Worm (Caenorhabditis elegans): ENCODE data around the gene ZK822.10.

The ZK822.10 gene

DNA sequence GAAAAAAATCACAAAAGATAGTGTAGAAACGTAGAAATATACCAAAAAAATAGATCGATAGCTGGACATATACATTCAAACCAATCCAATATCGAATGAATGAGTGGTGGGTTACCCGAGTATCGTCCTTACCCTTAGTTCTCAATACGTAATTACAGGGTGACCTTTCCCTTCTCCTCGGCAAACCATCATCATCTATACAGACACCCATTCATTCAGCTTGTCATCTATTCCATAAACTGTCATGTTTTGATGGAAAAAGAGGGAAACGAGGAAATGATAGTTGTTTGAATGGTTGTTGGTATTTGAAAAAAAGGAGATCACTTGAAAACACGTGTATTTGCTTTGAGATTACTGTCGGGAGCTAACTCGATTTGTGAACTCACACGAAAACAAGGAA, 7.2 kb downstream of the ZK822.10 start:
- TF ChIP-seq ceh-82 (tag; optimal IDR thresholded peaks at IDR 0.05) (no peak), unc-62 (GFP tag; optimal IDR thresholded peaks at IDR 0.05) (no peak), lin-39 (tag; optimal IDR thresholded peaks at IDR 0.05) (no peak), blmp-1 (tag; optimal IDR thresholded peaks at IDR 0.05; ENCODE audit: insufficient read depth) (no peak), dmd-4 (tag; optimal IDR thresholded peaks at IDR 0.05) (no peak), sem-4 (tag; optimal IDR thresholded peaks at IDR 0.05) (no peak), C34F6.9 (tag; optimal IDR thresholded peaks at IDR 0.05) (no peak), gmeb-1 (tag; optimal IDR thresholded peaks at IDR 0.05) (no peak), mbf-1 (tag; optimal IDR thresholded peaks at IDR 0.05) (no peak), R02D3.7 (tag; optimal IDR thresholded peaks at IDR 0.05) (no peak), ceh-16 (tag; optimal IDR thresholded peaks at IDR 0.05) (no peak), fos-1 (tag; optimal IDR thresholded peaks at IDR 0.05) (no peak), nhr-25 (tag; optimal IDR thresholded peaks at IDR 0.05) (no peak), snpc-4 (tag; optimal IDR thresholded peaks at IDR 0.05) (no peak), elt-3 (tag; optimal IDR thresholded peaks at IDR 0.05) (no peak), ZK546.5 (tag; optimal IDR thresholded peaks at IDR 0.05) (no peak), nhr-237 (tag; optimal IDR thresholded peaks at IDR 0.05) (no peak), nhr-11 (tag; optimal IDR thresholded peaks at IDR 0.05) (no peak), lin-13 (GFP tag; optimal IDR thresholded peaks at IDR 0.05) (no peak), alr-1 (tag; optimal IDR thresholded peaks at IDR 0.05) (no peak)

DNA sequence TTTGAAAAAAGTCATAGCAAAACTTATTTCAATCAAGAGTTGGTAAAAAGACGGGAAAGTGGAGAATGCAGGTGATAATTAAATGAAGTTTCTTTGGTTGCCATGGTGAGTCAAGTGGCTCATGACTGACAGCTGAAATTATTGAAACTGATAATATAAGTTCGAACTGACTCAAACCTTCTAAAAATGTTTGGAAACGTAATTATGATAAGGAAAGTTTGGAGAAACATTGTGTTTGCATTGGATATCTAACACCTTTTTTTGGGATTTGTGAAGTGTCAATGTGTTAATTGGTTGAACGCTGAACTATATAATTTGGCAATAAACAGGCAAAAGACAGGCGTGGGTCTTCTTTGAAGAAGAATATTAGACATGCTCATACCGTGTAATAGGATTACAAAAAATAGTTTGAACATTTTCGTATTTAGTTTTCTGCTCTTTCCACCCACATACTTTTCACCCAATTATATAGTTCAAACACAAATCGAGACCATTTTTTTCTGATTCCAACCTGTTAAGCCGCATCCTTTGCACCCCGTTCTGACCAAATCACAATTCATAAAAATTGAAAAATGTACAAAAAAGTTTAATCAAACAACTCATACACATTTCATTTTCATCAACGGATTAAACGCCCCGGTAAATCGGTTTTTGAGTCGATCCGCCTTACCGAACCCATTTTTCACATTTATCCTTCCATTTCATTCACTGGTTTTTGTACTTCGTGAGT, 8.6 kb downstream of the ZK822.10 start, which contains the start of the genes srlf-33 and srlf-32:
TSS of gene srlf-33 (minus strand) at position 101 of the 730 bp plus-strand sequence.
TSS of gene srlf-32 (plus strand) at position 680 of the 730 bp plus-strand sequence.
- TF ChIP-seq nhr-10 (tag; optimal IDR thresholded peaks at IDR 0.05): no peak
- TF ChIP-seq nhr-23 (tag; optimal IDR thresholded peaks at IDR 0.05): no peak
- TF ChIP-seq nhr-21 (tag; optimal IDR thresholded peaks at IDR 0.05): no peak
- no peak for TF ChIP-seq lin-39 (tag; optimal IDR thresholded peaks at IDR 0.05)
- no peak for TF ChIP-seq skn-1 (tag; optimal IDR thresholded peaks at IDR 0.05)
- TF ChIP-seq gmeb-1 (tag; optimal IDR thresholded peaks at IDR 0.05): no peak
- no peak for TF ChIP-seq unc-39 (tag; optimal IDR thresholded peaks at IDR 0.05)
- no peak for TF ChIP-seq C34F6.9 (tag; optimal IDR thresholded peaks at IDR 0.05)
- no peak for TF ChIP-seq alr-1 (tag; optimal IDR thresholded peaks at IDR 0.05)
- TF ChIP-seq Y55F3AM.14 (GFP tag; optimal IDR thresholded peaks at IDR 0.05): no peak
- TF ChIP-seq nhr-12 (tag; optimal IDR thresholded peaks at IDR 0.05): no peak
- no peak for TF ChIP-seq ama-1 (optimal IDR thresholded peaks at IDR 0.05)

- TF ChIP-seq crh-2 (tag; optimal IDR thresholded peaks at IDR 0.05) (peak; percentile 9), lin-13 (GFP tag; optimal IDR thresholded peaks at IDR 0.05) (no peak), lin-11 (tag; optimal IDR thresholded peaks at IDR 0.05) (peak; percentile 33), gmeb-1 (tag; optimal IDR thresholded peaks at IDR 0.05) (peak; percentile 42), nhr-11 (tag; optimal IDR thresholded peaks at IDR 0.05) (no peak), mab-5 (tag; optimal IDR thresholded peaks at IDR 0.05) (no peak), ztf-11 (tag; optimal IDR thresholded peaks at IDR 0.05) (no peak), alr-1 (tag; optimal IDR thresholded peaks at IDR 0.05) (no peak), sma-9 (GFP tag; optimal IDR thresholded peaks at IDR 0.05) (peak; percentile 56), sma-9 (tag; optimal IDR thresholded peaks at IDR 0.05) (no peak), fos-1 (tag; optimal IDR thresholded peaks at IDR 0.05) (peak; percentile 40), nhr-77 (tag; optimal IDR thresholded peaks at IDR 0.05) (no peak), ama-1 (optimal IDR thresholded peaks at IDR 0.05) (no peak), zag-1 (tag; optimal IDR thresholded peaks at IDR 0.05) (no peak), elt-3 (tag; optimal IDR thresholded peaks at IDR 0.05) (no peak), snpc-4 (tag; optimal IDR thresholded peaks at IDR 0.05) (no peak), F13H6.1 (tag; optimal IDR thresholded peaks at IDR 0.05) (peak; percentile 14), lsy-2 (tag; optimal IDR thresholded peaks at IDR 0.05) (no peak), sma-3 (GFP tag; optimal IDR thresholded peaks at IDR 0.05) (peak; percentile 77), mbf-1 (tag; optimal IDR thresholded peaks at IDR 0.05) (no peak), peb-1 (tag; optimal IDR thresholded peaks at IDR 0.05) (no peak), ceh-82 (tag; optimal IDR thresholded peaks at IDR 0.05) (no peak), C34F6.9 (tag; optimal IDR thresholded peaks at IDR 0.05) (peak; percentile 34), lin-39 (tag; optimal IDR thresholded peaks at IDR 0.05) (no peak), ZK546.5 (tag; optimal IDR thresholded peaks at IDR 0.05) (no peak), ceh-16 (tag; optimal IDR thresholded peaks at IDR 0.05) (peak; percentile 0), unc-55 (GFP tag; optimal IDR thresholded peaks at IDR 0.05) (no peak), nhr-23 (tag; optimal IDR thresholded peaks at IDR 0.05) (no peak), unc-62 (GFP tag; optimal IDR thresholded peaks at IDR 0.05) (no peak), skn-1 (tag; optimal IDR thresholded peaks at IDR 0.05) (no peak), elt-1 (tag; optimal IDR thresholded peaks at IDR 0.05) (no peak), dmd-4 (tag; optimal IDR thresholded peaks at IDR 0.05) (no peak), nhr-25 (tag; optimal IDR thresholded peaks at IDR 0.05) (peak; percentile 17), unc-39 (tag; optimal IDR thresholded peaks at IDR 0.05) (no peak), nhr-6 (tag; optimal IDR thresholded peaks at IDR 0.05) (no peak), egl-27 (tag; optimal IDR thresholded peaks at IDR 0.05) (no peak), nhr-129 (tag; optimal IDR thresholded peaks at IDR 0.05) (peak; percentile 49), sem-4 (tag; optimal IDR thresholded peaks at IDR 0.05) (peak; percentile 29), nhr-12 (tag; optimal IDR thresholded peaks at IDR 0.05) (no peak), aly-2 (tag; optimal IDR thresholded peaks at IDR 0.05) (no peak), nhr-21 (tag; optimal IDR thresholded peaks at IDR 0.05) (peak; percentile 26)
Observed at ce11 chrIV:11928388-11928787, 11.5 kb downstream of the ZK822.10 start.
